Worm (Caenorhabditis elegans) whole organism, late embryonic: ENCODE data around the gene srh-181.

ENCODE experiments used
- C38D4.7 ChIP-seq: fragments of 200-800 bp; sonication (Bioruptor generic); optimal IDR thresholded peaks from 2 replicates; lab custom pipeline; 2018; ENCODE audit warnings: mild to moderate bottlenecking, missing genetic modification characterization, moderate library complexity, missing compliant biosample characterization
- F13H6.1 ChIP-seq: sonication (generic microtip); optimal IDR thresholded peaks from 2 replicates; lab custom pipeline; 2016; ENCODE audit warnings: missing genetic modification characterization, missing compliant biosample characterization
- K02D7.2 ChIP-seq: sonication (generic microtip); optimal IDR thresholded peaks from 2 replicates; lab custom pipeline; 2017; ENCODE audit warnings: mild to moderate bottlenecking, missing genetic modification characterization, missing compliant biosample characterization
- K09A11.1 ChIP-seq: sonication (generic microtip); optimal IDR thresholded peaks from 2 replicates; lab custom pipeline; 2017; ENCODE audit warnings: antibody characterized with exemption, mild to moderate bottlenecking, missing genetic modification characterization, missing compliant biosample characterization; ENCODE audit not compliant: insufficient read depth
- Y22D7AL.16 ChIP-seq: sonication (generic microtip); optimal IDR thresholded peaks from 2 replicates; lab custom pipeline; 2016; ENCODE audit warnings: missing genetic modification characterization, missing compliant biosample characterization
- ama-1 ChIP-seq: fragments of 150-350 bp; optimal IDR thresholded peaks from 2 replicates; lab custom pipeline; 2014
- ceh-18 ChIP-seq: sonication (generic microtip); optimal IDR thresholded peaks from 2 replicates; lab custom pipeline; 2016; ENCODE audit warnings: missing genetic modification characterization, missing compliant biosample characterization
- ceh-22 ChIP-seq: sonication (generic microtip); optimal IDR thresholded peaks from 2 replicates; lab custom pipeline; 2017; ENCODE audit warnings: missing biosample characterization, missing genetic modification characterization
- ceh-24 ChIP-seq: sonication (generic microtip); optimal IDR thresholded peaks from 2 replicates; lab custom pipeline; 2016; ENCODE audit warnings: mild to moderate bottlenecking, missing genetic modification characterization, missing compliant biosample characterization
- ceh-34 ChIP-seq: sonication (generic microtip); optimal IDR thresholded peaks from 2 replicates; lab custom pipeline; 2016; ENCODE audit warnings: mild to moderate bottlenecking, missing genetic modification characterization, missing compliant biosample characterization
- ceh-48 ChIP-seq: sonication (generic microtip); optimal IDR thresholded peaks from 2 replicates; lab custom pipeline; 2016; ENCODE audit warnings: missing genetic modification characterization, inconsistent platforms, missing compliant biosample characterization
- che-1 ChIP-seq: sonication (generic microtip); optimal IDR thresholded peaks from 2 replicates; lab custom pipeline; 2016; ENCODE audit warnings: mild to moderate bottlenecking, missing genetic modification characterization, missing compliant biosample characterization
- dmd-4 ChIP-seq: sonication (generic microtip); optimal IDR thresholded peaks from 2 replicates; lab custom pipeline; 2016; ENCODE audit warnings: borderline replicate concordance, missing genetic modification characterization, missing compliant biosample characterization
- dve-1 ChIP-seq: sonication (generic microtip); optimal IDR thresholded peaks from 2 replicates; lab custom pipeline; 2017; ENCODE audit warnings: antibody characterized with exemption, mild to moderate bottlenecking, missing genetic modification characterization, missing compliant biosample characterization
- elt-2 ChIP-seq: sonication (generic microtip); optimal IDR thresholded peaks from 2 replicates; lab custom pipeline; 2016; ENCODE audit warnings: missing genetic modification reagents, missing genetic modification characterization, missing compliant biosample characterization
- elt-4 ChIP-seq: sonication (generic microtip); optimal IDR thresholded peaks from 2 replicates; lab custom pipeline; 2016; ENCODE audit warnings: missing genetic modification characterization, missing compliant biosample characterization
- fax-1 ChIP-seq: sonication (generic microtip); optimal IDR thresholded peaks from 2 replicates; lab custom pipeline; 2016; ENCODE audit warnings: missing genotype, missing genetic modification characterization, missing compliant biosample characterization
- gmeb-2 ChIP-seq: sonication (generic microtip); optimal IDR thresholded peaks from 2 replicates; lab custom pipeline; 2016; ENCODE audit warnings: missing genetic modification characterization, inconsistent platforms, missing compliant biosample characterization
- hlh-13 ChIP-seq: fragments of 200-800 bp; sonication (Bioruptor generic); optimal IDR thresholded peaks from 2 replicates; lab custom pipeline; 2018; ENCODE audit warnings: mild to moderate bottlenecking, missing genetic modification characterization, missing compliant biosample characterization
- hlh-15 ChIP-seq: sonication (generic microtip); optimal IDR thresholded peaks from 2 replicates; lab custom pipeline; 2016; ENCODE audit warnings: missing genetic modification characterization, missing compliant biosample characterization
- hlh-30 ChIP-seq: sonication (generic microtip); optimal IDR thresholded peaks from 2 replicates; lab custom pipeline; 2017; ENCODE audit warnings: antibody characterized with exemption, missing genetic modification characterization, missing compliant biosample characterization; ENCODE audit not compliant: insufficient read depth
- lim-6 ChIP-seq: sonication (generic microtip); optimal IDR thresholded peaks from 2 replicates; lab custom pipeline; 2016; ENCODE audit warnings: missing genetic modification characterization, missing compliant biosample characterization
- lin-11 ChIP-seq: fragments of 200-800 bp; sonication (Bioruptor generic); optimal IDR thresholded peaks from 2 replicates; lab custom pipeline; 2018; ENCODE audit warnings: mild to moderate bottlenecking, missing genetic modification characterization, missing compliant biosample characterization
- nfya-1 ChIP-seq: sonication (generic microtip); optimal IDR thresholded peaks from 2 replicates; lab custom pipeline; 2017; ENCODE audit warnings: missing genetic modification characterization, mild to moderate bottlenecking, missing compliant biosample characterization, antibody characterized with exemption, moderate library complexity
- nhr-11 ChIP-seq: fragments of 150-350 bp; optimal IDR thresholded peaks from 2 replicates; lab custom pipeline; 2014; ENCODE audit warnings: missing biosample characterization, missing genetic modification characterization
- pag-3 ChIP-seq: sonication (generic microtip); optimal IDR thresholded peaks from 2 replicates; lab custom pipeline; 2016; ENCODE audit warnings: missing compliant biosample characterization, missing genetic modification characterization, borderline replicate concordance
- pqm-1 ChIP-seq: sonication (generic microtip); optimal IDR thresholded peaks from 2 replicates; lab custom pipeline; 2016; ENCODE audit warnings: missing genetic modification characterization, missing compliant biosample characterization
- pros-1 ChIP-seq: fragments of 150-350 bp; optimal IDR thresholded peaks from 2 replicates; lab custom pipeline; 2014; ENCODE audit warnings: missing biosample characterization, missing genetic modification reagents, missing genetic modification characterization
- rnt-1 ChIP-seq: sonication (generic microtip); optimal IDR thresholded peaks from 2 replicates; lab custom pipeline; 2016; ENCODE audit warnings: missing genetic modification characterization, missing compliant biosample characterization
- sdc-2 ChIP-seq: sonication (generic microtip); optimal IDR thresholded peaks from 2 replicates; lab custom pipeline; 2016; ENCODE audit warnings: missing genotype, missing genetic modification characterization, missing compliant biosample characterization
- tbx-2 ChIP-seq: sonication (generic microtip); optimal IDR thresholded peaks from 2 replicates; lab custom pipeline; 2016; ENCODE audit warnings: missing genetic modification characterization, missing compliant biosample characterization
- tbx-7 ChIP-seq: sonication (generic microtip); optimal IDR thresholded peaks from 2 replicates; lab custom pipeline; 2016; ENCODE audit warnings: missing genotype, missing genetic modification characterization, missing compliant biosample characterization
- ttx-3 ChIP-seq: sonication (generic microtip); optimal IDR thresholded peaks from 2 replicates; lab custom pipeline; 2016; ENCODE audit warnings: missing genetic modification reagents, missing genetic modification characterization, missing compliant biosample characterization
- unc-42 ChIP-seq: sonication (generic microtip); optimal IDR thresholded peaks from 2 replicates; lab custom pipeline; 2016; ENCODE audit warnings: missing genotype, missing genetic modification characterization, missing compliant biosample characterization
- ztf-16 ChIP-seq: sonication (generic microtip); optimal IDR thresholded peaks from 2 replicates; lab custom pipeline; 2017; ENCODE audit warnings: missing genetic modification characterization, missing compliant biosample characterization

srh-181 gene

DNA sequence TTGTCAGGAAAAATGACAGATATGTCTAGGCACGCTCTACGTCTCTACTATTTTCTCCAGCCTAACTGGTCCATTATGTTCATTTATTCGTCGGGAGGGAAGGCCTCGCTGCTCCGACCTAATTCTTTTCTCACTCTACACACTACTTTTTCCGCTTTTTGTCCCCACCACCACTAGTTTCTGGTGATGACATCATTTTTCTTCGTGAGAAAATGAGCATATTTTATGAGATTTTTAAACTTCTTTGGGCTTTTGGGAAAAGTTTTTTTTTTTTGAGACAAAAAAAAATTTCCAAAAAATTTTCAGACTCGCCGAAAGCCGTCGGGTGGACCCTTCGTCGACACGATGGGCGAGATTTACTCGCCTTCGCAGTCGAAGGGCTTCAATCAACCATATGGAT lies 17.6 kb downstream of the srh-181 start, which contains the start of gene slo-1:
TSS of gene slo-1 (plus strand) at position 301 of the 400 bp plus-strand sequence.
- peak; percentile 6 for TF ChIP-seq unc-42 (tag; lab: Kevin White, UChicago)
- TF ChIP-seq pag-3: no peak

DNA sequence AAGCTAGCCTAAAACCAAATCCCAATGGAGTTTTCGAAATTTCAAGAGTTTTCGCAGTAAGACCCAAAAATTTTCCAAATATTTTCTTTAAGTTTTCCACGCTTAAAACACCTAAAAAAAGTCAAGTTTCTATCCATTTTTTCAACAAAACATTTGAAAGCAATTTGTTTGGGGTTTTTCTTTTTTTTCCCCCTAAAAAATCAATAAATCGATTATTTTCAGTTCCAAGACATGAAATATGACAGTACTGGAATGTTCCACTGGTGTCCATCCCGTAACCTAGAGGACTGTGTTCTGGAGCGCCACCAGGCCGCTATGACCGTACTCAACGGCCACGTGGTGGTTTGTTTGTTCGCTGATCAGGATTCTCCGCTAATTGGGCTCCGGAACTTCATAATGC lies 30.3 kb downstream of the srh-181 start:
- TF ChIP-seq hlh-15 (tag; lab: Kevin White, UChicago) (no peak), ttx-3 (tag; lab: Kevin White, UChicago) (no peak), ceh-48 (tag; lab: Kevin White, UChicago) (peak; percentile 14), ceh-18 (tag; lab: Kevin White, UChicago) (no peak)

- TF ChIP-seq pag-3: peak; percentile 64
- no peak for TF ChIP-seq ceh-18 (tag; lab: Kevin White, UChicago)
Observed at ce11 chrV:18506772-18507171, 32.4 kb downstream of the srh-181 start.

ce11 chrV:18508564-18508963 lies 34.2 kb downstream of the srh-181 start, which contains the start of gene Y51A2D.1:
TSS of gene Y51A2D.1 (plus strand) at chrV:18508864.
- TF ChIP-seq dve-1 (no peak), nhr-11 (tag; lab: Kevin White, UChicago) (no peak), ceh-18 (tag; lab: Kevin White, UChicago) (no peak), unc-42 (tag; lab: Kevin White, UChicago) (no peak), ceh-48 (tag; lab: Kevin White, UChicago) (no peak), pros-1 (tag; lab: Kevin White, UChicago) (no peak)

DNA sequence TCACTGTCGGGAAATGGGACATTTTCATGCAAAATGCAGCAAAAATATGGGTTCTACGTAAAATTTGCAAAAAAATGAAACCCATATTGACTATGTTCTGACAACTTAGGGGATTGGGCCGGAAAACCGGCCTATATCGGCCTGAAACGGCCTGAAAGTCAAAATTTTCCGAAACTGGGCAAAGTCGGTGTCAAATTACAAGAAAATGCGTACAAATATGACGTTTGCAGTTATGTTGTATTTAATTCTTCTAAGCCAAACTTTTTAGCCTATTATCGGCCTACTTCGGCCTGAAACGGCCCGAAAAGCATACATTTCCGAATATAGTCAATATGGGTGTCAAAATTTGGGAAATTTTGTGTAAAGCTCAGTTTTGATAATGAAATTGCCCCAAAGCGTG lies 37.5 kb downstream of the srh-181 start:
- no peak for TF ChIP-seq hlh-30 (tag; lab: Kevin White, UChicago)
- no peak for TF ChIP-seq ceh-34 (tag; lab: Kevin White, UChicago)
- no peak for TF ChIP-seq ztf-16 (tag; lab: Kevin White, UChicago)
- TF ChIP-seq lin-11: no peak
- TF ChIP-seq K09A11.1 (tag; lab: Kevin White, UChicago): no peak
- TF ChIP-seq, all 69 proteins: peak for 0

DNA sequence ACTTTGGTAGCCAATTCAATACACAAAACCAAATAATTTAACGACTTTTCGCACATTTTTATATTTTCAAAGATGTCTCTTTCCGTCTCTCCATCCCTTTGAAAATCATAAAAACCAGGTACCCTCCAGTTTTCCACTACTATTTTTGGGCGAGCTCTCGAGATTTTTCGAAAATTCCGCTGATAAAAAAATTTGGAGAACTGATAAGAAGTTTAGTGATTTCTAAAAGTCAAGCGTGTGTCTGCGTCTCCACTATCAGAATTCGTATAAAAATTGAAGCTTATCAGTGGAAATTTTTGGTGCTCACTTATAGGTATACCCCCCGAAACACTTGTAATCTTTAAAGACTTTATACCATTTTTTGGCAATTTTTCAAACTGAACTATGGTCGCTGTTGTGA lies 42.2 kb downstream of the srh-181 start, which contains the start of gene hmit-1.1:
TSS of gene hmit-1.1 (plus strand) at position 294 of the 400 bp plus-strand sequence.
- TF ChIP-seq pqm-1 (tag; lab: Kevin White, UChicago) (peak; percentile 2), F13H6.1 (tag; lab: Kevin White, UChicago) (no peak), hlh-13 (no peak), elt-2 (peak; percentile 71), ceh-22 (no peak), nhr-11 (tag; lab: Kevin White, UChicago) (no peak)

DNA sequence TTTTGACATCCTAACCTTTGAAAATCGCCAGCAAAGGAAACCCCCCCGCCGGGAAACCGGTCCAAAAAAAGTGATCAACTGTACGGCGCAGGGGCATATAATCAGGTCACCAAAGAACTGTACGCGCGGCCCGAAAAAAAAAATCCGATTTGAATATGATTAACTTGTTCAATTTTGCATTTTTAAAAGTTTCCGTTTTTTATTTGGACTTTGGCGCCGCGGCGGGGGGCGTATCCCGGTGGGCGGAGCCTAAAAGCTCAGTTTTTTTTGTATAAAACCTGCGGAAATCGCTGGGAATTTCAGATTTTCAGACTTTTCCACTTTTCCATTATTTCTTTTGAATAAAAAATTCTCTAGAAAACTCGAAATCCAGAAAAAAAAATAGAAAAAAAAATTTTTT lies 50.1 kb downstream of the srh-181 start, which contains the start of gene hmit-1.2:
TSS of gene hmit-1.2 (plus strand) at position 301 of the 400 bp plus-strand sequence.
- TF ChIP-seq ceh-18 (tag; lab: Kevin White, UChicago): no peak
- no peak for TF ChIP-seq nfya-1 (tag; lab: Kevin White, UChicago)
- no peak for TF ChIP-seq ama-1 (lab: Kevin White, UChicago)
- TF ChIP-seq lim-6: no peak
- no peak for TF ChIP-seq dmd-4 (tag; lab: Kevin White, UChicago)
- no peak for TF ChIP-seq elt-4 (tag; lab: Kevin White, UChicago)
- TF ChIP-seq rnt-1 (tag; lab: Kevin White, UChicago): no peak
- TF ChIP-seq che-1: no peak
- no peak for TF ChIP-seq ceh-48 (tag; lab: Kevin White, UChicago)
- TF ChIP-seq gmeb-2 (tag; lab: Kevin White, UChicago): no peak
- TF ChIP-seq fax-1: no peak
- no peak for TF ChIP-seq ceh-24 (tag; lab: Kevin White, UChicago)
- TF ChIP-seq Y22D7AL.16 (tag; lab: Kevin White, UChicago): no peak
- TF ChIP-seq tbx-2 (tag; lab: Kevin White, UChicago): no peak
- TF ChIP-seq C38D4.7 (GFP tag; lab: Kevin White, UChicago): no peak
- no peak for TF ChIP-seq sdc-2 (tag; lab: Kevin White, UChicago)
- no peak for TF ChIP-seq K02D7.2
- TF ChIP-seq tbx-7 (tag; lab: Kevin White, UChicago): no peak
- no peak for TF ChIP-seq hlh-30 (tag; lab: Kevin White, UChicago)
- TF ChIP-seq, all 69 proteins: peak for 0
